Fruit fly (Drosophila melanogaster) whole organism, embryonic: ENCODE measurements around the gene Targ1.

Source experiments
- Atf-2 ChIP-seq: fragments of 200-800 bp; sonication (Bioruptor generic); optimal IDR thresholded peaks from 2 replicates; lab custom pipeline; 2016; ENCODE audit warnings: missing biosample characterization, missing genetic modification characterization
- BtbVII ChIP-seq: fragments of 200-800 bp; sonication (Bioruptor generic); optimal IDR thresholded peaks from 3 replicates; lab custom pipeline; 2017; ENCODE audit warnings: missing biosample characterization, mild to moderate bottlenecking, missing genetic modification characterization
- C15 ChIP-seq: fragments of 200-800 bp; sonication (Bioruptor generic); IDR thresholded peaks from 3 replicates; pipeline ENCODE4 v1.3.6; 2022; ENCODE audit warnings: missing biosample characterization, missing genetic modification characterization
- CG10267 ChIP-seq: fragments of 200-800 bp; sonication (Bioruptor generic); optimal IDR thresholded peaks from 2 replicates; lab custom pipeline; 2018; ENCODE audit warnings: missing biosample characterization, mild to moderate bottlenecking, missing genetic modification characterization, moderate library complexity
- CG11085 ChIP-seq: fragments of 200-800 bp; sonication (Bioruptor generic); IDR thresholded peaks from 2 replicates; pipeline ENCODE4 v1.3.6; 2022; ENCODE audit warnings: missing biosample characterization, missing genetic modification characterization
- CG11247 ChIP-seq: fragments of 200-800 bp; sonication (Bioruptor generic); IDR thresholded peaks from 2 replicates; pipeline ENCODE4 v1.3.6; 2022; ENCODE audit warnings: missing biosample characterization, missing genetic modification characterization
- CG11560 ChIP-seq: fragments of 200-800 bp; sonication (Bioruptor generic); IDR thresholded peaks from 3 replicates; pipeline ENCODE4 v1.3.6; 2022; ENCODE audit warnings: missing biosample characterization, missing genetic modification characterization
- CG12299 ChIP-seq: fragments of 200-800 bp; sonication (Bioruptor generic); optimal IDR thresholded peaks from 2 replicates; lab custom pipeline; 2018; ENCODE audit warnings: missing biosample characterization, mild to moderate bottlenecking, missing genetic modification characterization
- CG1233 ChIP-seq: fragments of 200-800 bp; sonication (Bioruptor generic); optimal IDR thresholded peaks from 4 replicates; lab custom pipeline; 2018; ENCODE audit warnings: missing biosample characterization, mild to moderate bottlenecking, missing genetic modification characterization
- CG13894 ChIP-seq: fragments of 200-800 bp; sonication (Bioruptor generic); optimal IDR thresholded peaks from 3 replicates; lab custom pipeline; 2018; ENCODE audit warnings: missing biosample characterization, mild to moderate bottlenecking, missing genetic modification characterization, moderate library complexity
- CG14441 ChIP-seq: fragments of 200-800 bp; sonication (Bioruptor generic); IDR thresholded peaks from 2 replicates; pipeline ENCODE4 v1.3.6; 2022; ENCODE audit warnings: missing biosample characterization, missing genetic modification characterization
- CG15073 ChIP-seq: fragments of 200-800 bp; sonication (Bioruptor generic); optimal IDR thresholded peaks from 2 replicates; lab custom pipeline; 2016; ENCODE audit warnings: missing biosample characterization, missing genetic modification characterization
- CG17612 ChIP-seq: fragments of 200-800 bp; sonication (Bioruptor generic); IDR thresholded peaks from 2 replicates; pipeline ENCODE4 v1.3.6; 2022; ENCODE audit warnings: missing biosample characterization, missing genetic modification characterization
- CG17912 ChIP-seq: fragments of 200-800 bp; sonication (Bioruptor generic); optimal IDR thresholded peaks from 2 replicates; lab custom pipeline; 2018; ENCODE audit warnings: missing biosample characterization, mild to moderate bottlenecking, missing genetic modification characterization
- CG18599 ChIP-seq: fragments of 200-800 bp; sonication (Bioruptor generic); optimal IDR thresholded peaks from 3 replicates; lab custom pipeline; 2017; ENCODE audit warnings: missing biosample characterization, missing genetic modification characterization, mild to moderate bottlenecking, moderate library complexity, missing genetic modification reagents
- CG2199 ChIP-seq: fragments of 200-800 bp; sonication (Bioruptor generic); IDR thresholded peaks from 3 replicates; pipeline ENCODE4 v1.3.6; 2022; ENCODE audit warnings: missing biosample characterization, missing genetic modification characterization
- CG2678 ChIP-seq: fragments of 200-800 bp; sonication (Bioruptor generic); optimal IDR thresholded peaks from 3 replicates; lab custom pipeline; 2019; ENCODE audit warnings: missing biosample characterization, mild to moderate bottlenecking, missing genetic modification characterization, moderate library complexity
- CG3281 ChIP-seq: fragments of 200-800 bp; sonication (Bioruptor generic); optimal IDR thresholded peaks from 3 replicates; lab custom pipeline; 2017; ENCODE audit warnings: missing biosample characterization, mild to moderate bottlenecking, missing genetic modification characterization
- CG42726 ChIP-seq: fragments of 200-800 bp; sonication (Bioruptor generic); IDR thresholded peaks from 2 replicates; pipeline ENCODE4 v1.3.6; 2022; ENCODE audit warnings: missing biosample characterization, missing genetic modification characterization; ENCODE audit not compliant: partially characterized antibody
- CG4360 ChIP-seq: fragments of 200-800 bp; sonication (Bioruptor generic); IDR thresholded peaks from 2 replicates; pipeline ENCODE4 v1.3.6; 2022; ENCODE audit warnings: missing biosample characterization, missing genetic modification characterization
- CG43689 ChIP-seq: fragments of 200-800 bp; sonication (Bioruptor generic); IDR thresholded peaks from 2 replicates; pipeline ENCODE4 v1.3.6; 2022; ENCODE audit warnings: missing biosample characterization, missing genetic modification characterization
- CG6272 ChIP-seq: fragments of 200-800 bp; sonication (Bioruptor generic); IDR thresholded peaks from 2 replicates; pipeline ENCODE4 v1.3.6; 2022; ENCODE audit warnings: missing biosample characterization, missing genetic modification characterization
- CG7928 ChIP-seq: fragments of 200-800 bp; sonication (Bioruptor generic); optimal IDR thresholded peaks from 2 replicates; lab custom pipeline; 2017; ENCODE audit warnings: missing biosample characterization, mild to moderate bottlenecking, missing genetic modification characterization
- CG8290 ChIP-seq, 3 experiments: fragments of 200-800 bp; sonication (Bioruptor generic); optimal IDR thresholded peaks; 2 replicates each; lab custom pipeline; 2016 to 2019; ENCODE audit warnings: missing biosample characterization in 3 of 3, missing genetic modification characterization in 3 of 3, mild to moderate bottlenecking in 2 of 3, moderate library complexity in 1 of 3
- CG9797 ChIP-seq: fragments of 200-800 bp; sonication (Bioruptor generic); optimal IDR thresholded peaks from 3 replicates; lab custom pipeline; 2018; ENCODE audit warnings: missing biosample characterization, mild to moderate bottlenecking, missing genetic modification characterization
- Drgx ChIP-seq: fragments of 200-800 bp; sonication (Bioruptor generic); IDR thresholded peaks from 2 replicates; pipeline ENCODE4 v1.3.6; 2022; ENCODE audit warnings: missing biosample characterization, missing genetic modification characterization
- Med ChIP-seq: fragments of 200-800 bp; sonication (Bioruptor generic); peaks from one replicate; lab custom pipeline; 2016; ENCODE audit warnings: missing biosample characterization, missing genetic modification characterization, mild to moderate bottlenecking, inconsistent platforms, moderate library complexity
- NfI ChIP-seq: fragments of 200-800 bp; sonication (Bioruptor generic); optimal IDR thresholded peaks from 3 replicates; lab custom pipeline; 2018; ENCODE audit warnings: missing biosample characterization, mild to moderate bottlenecking, missing genetic modification characterization, moderate library complexity
- Optix ChIP-seq: fragments of 200-800 bp; sonication (Bioruptor generic); IDR thresholded peaks from 3 replicates; pipeline ENCODE4 v1.3.6; 2022; ENCODE audit warnings: missing biosample characterization, missing genetic modification characterization
- Side ChIP-seq: fragments of 200-800 bp; sonication (Bioruptor generic); optimal IDR thresholded peaks from 2 replicates; lab custom pipeline; 2016; ENCODE audit warnings: missing biosample characterization, missing genetic modification characterization
- Sox100B ChIP-seq: fragments of 200-800 bp; sonication (Bioruptor generic); optimal IDR thresholded peaks from 3 replicates; lab custom pipeline; 2018; ENCODE audit warnings: missing biosample characterization, mild to moderate bottlenecking, missing genetic modification characterization
- abd-A ChIP-seq: fragments of 200-800 bp; sonication (Bioruptor generic); optimal IDR thresholded peaks from 3 replicates; lab custom pipeline; 2019; ENCODE audit warnings: missing biosample characterization, mild to moderate bottlenecking, missing genetic modification characterization, moderate library complexity
- ac ChIP-seq: fragments of 200-800 bp; sonication (Bioruptor generic); optimal IDR thresholded peaks from 3 replicates; lab custom pipeline; 2017; ENCODE audit warnings: missing biosample characterization, mild to moderate bottlenecking, missing genetic modification characterization
- amos ChIP-seq: fragments of 200-800 bp; sonication (Bioruptor generic); IDR thresholded peaks from 2 replicates; pipeline ENCODE4 v1.3.6; 2022; ENCODE audit warnings: missing biosample characterization, missing genetic modification characterization; ENCODE audit not compliant: partially characterized antibody
- bcd ChIP-seq: fragments of 200-800 bp; sonication (Bioruptor generic); optimal IDR thresholded peaks from 2 replicates; lab custom pipeline; 2017; ENCODE audit warnings: missing biosample characterization, mild to moderate bottlenecking, missing genetic modification characterization
- fd3F ChIP-seq: fragments of 200-800 bp; sonication (Bioruptor generic); optimal IDR thresholded peaks from 2 replicates; lab custom pipeline; 2018; ENCODE audit warnings: missing biosample characterization, mild to moderate bottlenecking, missing genetic modification characterization, moderate library complexity
- gt ChIP-seq: fragments of 200-800 bp; sonication (Bioruptor generic); IDR thresholded peaks from 2 replicates; pipeline ENCODE4 v1.3.6; 2022; ENCODE audit warnings: missing biosample characterization, missing genetic modification characterization
- ind ChIP-seq: fragments of 200-800 bp; sonication (Bioruptor generic); optimal IDR thresholded peaks from 3 replicates; lab custom pipeline; 2016; ENCODE audit warnings: missing biosample characterization, missing genetic modification characterization
- jigr1 ChIP-seq: fragments of 200-800 bp; sonication (Bioruptor generic); IDR thresholded peaks from 3 replicates; pipeline ENCODE4 v1.3.6; 2022; ENCODE audit warnings: missing biosample characterization, missing genetic modification characterization
- mirr ChIP-seq: fragments of 200-800 bp; sonication (Bioruptor generic); optimal IDR thresholded peaks from 3 replicates; lab custom pipeline; 2018; ENCODE audit warnings: missing biosample characterization, mild to moderate bottlenecking, missing genetic modification characterization
- p53 ChIP-seq: fragments of 200-800 bp; sonication (Bioruptor generic); optimal IDR thresholded peaks from 2 replicates; lab custom pipeline; 2016; ENCODE audit warnings: missing biosample characterization, missing genetic modification characterization
- pb ChIP-seq: fragments of 200-800 bp; sonication (Bioruptor generic); optimal IDR thresholded peaks from 3 replicates; lab custom pipeline; 2016; ENCODE audit warnings: missing biosample characterization, missing genetic modification characterization
- slou ChIP-seq: fragments of 200-800 bp; sonication (Bioruptor generic); optimal IDR thresholded peaks from 3 replicates; lab custom pipeline; 2016; ENCODE audit warnings: missing biosample characterization, missing genetic modification characterization
- sob ChIP-seq: fragments of 200-800 bp; sonication (Bioruptor generic); IDR thresholded peaks from 2 replicates; pipeline ENCODE4 v1.3.6; 2022; ENCODE audit warnings: missing biosample characterization, missing genetic modification characterization
- stwl ChIP-seq: fragments of 200-800 bp; sonication (Bioruptor generic); optimal IDR thresholded peaks from 3 replicates; lab custom pipeline; 2018; ENCODE audit warnings: missing biosample characterization, mild to moderate bottlenecking, missing genetic modification characterization, moderate library complexity
- sug ChIP-seq: fragments of 200-800 bp; optimal IDR thresholded peaks from 2 replicates; lab custom pipeline; 2019; ENCODE audit warnings: missing biosample characterization, mild to moderate bottlenecking, missing genetic modification characterization, moderate library complexity
- wek ChIP-seq: fragments of 200-800 bp; sonication (Bioruptor generic); optimal IDR thresholded peaks from 3 replicates; lab custom pipeline; 2018; ENCODE audit warnings: missing biosample characterization, mild to moderate bottlenecking, missing genetic modification characterization, moderate library complexity
- zen ChIP-seq: fragments of 200-800 bp; sonication (Bioruptor generic); optimal IDR thresholded peaks from 3 replicates; lab custom pipeline; 2018; ENCODE audit warnings: missing biosample characterization, mild to moderate bottlenecking, missing genetic modification characterization, moderate library complexity
- zfh1 ChIP-seq: fragments of 200-800 bp; sonication (Bioruptor generic); IDR thresholded peaks from 3 replicates; pipeline ENCODE4 v1.3.6; 2022; ENCODE audit warnings: missing biosample characterization, missing genetic modification characterization

The Targ1 gene

dm6 chr3L:21201246-21201896, 1.3 kb downstream of the Targ1 start (continued):
- TF ChIP-seq stwl (no peak), CG42726 (GFP tag; lab: Robert Waterston, UW) (no peak), CG15073 (GFP tag; lab: Kevin White, UChicago) (no peak), sug (tag; lab: Kevin White, UChicago) (peak; percentile 25), Side (GFP tag; lab: Kevin White, UChicago) (no peak), CG18599 (GFP tag; lab: Kevin White, UChicago) (no peak), bcd (GFP tag; lab: Kevin White, UChicago) (no peak), NfI (peak; percentile 3), CG10267 (tag; lab: Kevin White, UChicago) (no peak), ac (no peak), jigr1 (GFP tag; lab: Robert Waterston, UW) (no peak), fd3F (GFP tag; lab: Kevin White, UChicago) (peak; percentile 5), CG2678 (no peak), wek (GFP tag; lab: Kevin White, UChicago) (peak; percentile 53), CG1233 (GFP tag; lab: Kevin White, UChicago) (peak; percentile 2), CG11247 (GFP tag; lab: Robert Waterston, UW) (no peak), Atf-2 (GFP tag; lab: Kevin White, UChicago) (no peak), CG13894 (tag; lab: Kevin White, UChicago) (peak; percentile 20), CG6272 (no peak), CG7928 (GFP tag; lab: Kevin White, UChicago) (no peak), pb (GFP tag; lab: Kevin White, UChicago) (no peak), Drgx (GFP tag; lab: Robert Waterston, UW) (0 out of 2 replicates have a peak, but pooled peaks have one; percentile 27), sob (GFP tag; lab: Robert Waterston, UW) (peak; percentile 46; the same call in 1 of the 2 replicates), mirr (peak; percentile 66), BtbVII (GFP tag; lab: Kevin White, UChicago) (no peak), Med (GFP tag; lab: Kevin White, UChicago) (peak; percentile 82), CG3281 (peak; percentile 19), ind (GFP tag; lab: Kevin White, UChicago) (no peak), gt (GFP tag; lab: Robert Waterston, UW) (no peak), Sox100B (GFP tag; lab: Kevin White, UChicago) (no peak), CG17912 (GFP tag; lab: Kevin White, UChicago) (no peak), CG2199 (0 out of 3 replicates have a peak, but pooled peaks have one; percentile 15), CG8290 (GFP tag; optimal IDR thresholded peaks at IDR 0.05; lab: Kevin White, UChicago) (no peak), CG8290 (tag; optimal IDR thresholded peaks at IDR 0.05; lab: Kevin White, UChicago) (peak in 1 of 2 experiments; percentile 54), CG4360 (GFP tag; lab: Robert Waterston, UW) (no peak), abd-A (tag; lab: Kevin White, UChicago) (peak; percentile 5), zfh1 (no peak), C15 (0 out of 3 replicates have a peak, but pooled peaks have one; percentile 22), Optix (0 out of 3 replicates have a peak, but pooled peaks have one; percentile 19), CG9797 (GFP tag; lab: Kevin White, UChicago) (no peak), zen (no peak), CG11085 (no peak), CG43689 (GFP tag; lab: Robert Waterston, UW) (0 out of 2 replicates have a peak, but pooled peaks have one; percentile 25), amos (GFP tag; lab: Robert Waterston, UW) (no peak), p53 (GFP tag; lab: Kevin White, UChicago) (no peak), CG12299 (tag; lab: Kevin White, UChicago) (no peak), CG11560 (tag; lab: Robert Waterston, UW) (no peak), CG17612 (GFP tag; lab: Robert Waterston, UW) (no peak), slou (GFP tag; lab: Kevin White, UChicago) (no peak), CG14441 (GFP tag; lab: Robert Waterston, UW) (0 out of 2 replicates have a peak, but pooled peaks have one; percentile 20)
